Fruit fly (Drosophila melanogaster) whole organism, embryonic: Measurements from ENCODE around the gene Ctr9.

Experiments
- Awh ChIP-seq: fragments of 200-800 bp; sonication (Bioruptor generic); IDR thresholded peaks from 2 replicates; pipeline ENCODE4, ENCODE4 v1.3.6; 2022; ENCODE audit warnings: missing biosample characterization, missing genetic modification characterization
- B-H1 ChIP-seq: fragments of 200-800 bp; sonication (Bioruptor generic); IDR thresholded peaks from 3 replicates; pipeline ENCODE4 v1.3.6; 2022; ENCODE audit warnings: missing biosample characterization, missing genetic modification characterization
- BtbVII ChIP-seq: fragments of 200-800 bp; sonication (Bioruptor generic); optimal IDR thresholded peaks from 3 replicates; lab custom pipeline; 2017; ENCODE audit warnings: missing biosample characterization, mild to moderate bottlenecking, missing genetic modification characterization
- CG10209 ChIP-seq: fragments of 200-800 bp; sonication (Bioruptor generic); optimal IDR thresholded peaks from 3 replicates; lab custom pipeline; 2017; ENCODE audit warnings: missing biosample characterization, mild to moderate bottlenecking, missing genetic modification characterization, missing genetic modification reagents
- CG10431 ChIP-seq: fragments of 200-800 bp; sonication (Bioruptor generic); optimal IDR thresholded peaks from 3 replicates; lab custom pipeline; 2018; ENCODE audit warnings: missing biosample characterization, mild to moderate bottlenecking, missing genetic modification characterization
- CG10654 ChIP-seq: fragments of 200-800 bp; sonication (Bioruptor generic); optimal IDR thresholded peaks from 2 replicates; lab custom pipeline; 2016; ENCODE audit warnings: missing biosample characterization, missing genetic modification characterization
- CG11696 ChIP-seq: fragments of 200-800 bp; sonication (Bioruptor generic); IDR thresholded peaks from 2 replicates; pipeline ENCODE4 v1.3.6; 2022; ENCODE audit warnings: missing biosample characterization, missing genetic modification characterization
- CG13296 ChIP-seq: fragments of 200-800 bp; sonication (Bioruptor generic); optimal IDR thresholded peaks from 3 replicates; lab custom pipeline; 2018; ENCODE audit warnings: missing biosample characterization, mild to moderate bottlenecking, missing genetic modification characterization
- CG13775 ChIP-seq: fragments of 200-800 bp; sonication (Bioruptor generic); optimal IDR thresholded peaks from 3 replicates; lab custom pipeline; 2017; ENCODE audit warnings: missing biosample characterization, mild to moderate bottlenecking, missing genetic modification characterization
- CG13894 ChIP-seq: fragments of 200-800 bp; sonication (Bioruptor generic); optimal IDR thresholded peaks from 3 replicates; lab custom pipeline; 2018; ENCODE audit warnings: missing biosample characterization, mild to moderate bottlenecking, missing genetic modification characterization, moderate library complexity
- CG14965 ChIP-seq: fragments of 200-800 bp; sonication (Bioruptor generic); optimal IDR thresholded peaks from 2 replicates; lab custom pipeline; 2016; ENCODE audit warnings: missing biosample characterization, missing genetic modification characterization, borderline replicate concordance
- CG1529 ChIP-seq: fragments of 200-800 bp; sonication (Bioruptor generic); optimal IDR thresholded peaks from 3 replicates; lab custom pipeline; 2018; ENCODE audit warnings: missing biosample characterization, missing genetic modification characterization
- CG17359 ChIP-seq: fragments of 200-800 bp; sonication (Bioruptor generic); optimal IDR thresholded peaks from 3 replicates; lab custom pipeline; 2018; ENCODE audit warnings: missing biosample characterization, mild to moderate bottlenecking, missing genetic modification characterization, moderate library complexity
- CG17612 ChIP-seq: fragments of 200-800 bp; sonication (Bioruptor generic); IDR thresholded peaks from 2 replicates; pipeline ENCODE4 v1.3.6; 2022; ENCODE audit warnings: missing biosample characterization, missing genetic modification characterization
- CG1832 ChIP-seq: fragments of 200-800 bp; sonication (Bioruptor generic); optimal IDR thresholded peaks from 2 replicates; lab custom pipeline; 2017; ENCODE audit warnings: missing biosample characterization, mild to moderate bottlenecking, missing genetic modification characterization, inconsistent platforms
- CG2712 ChIP-seq: fragments of 200-800 bp; optimal IDR thresholded peaks from 3 replicates; lab custom pipeline; 2019; ENCODE audit warnings: missing biosample characterization, mild to moderate bottlenecking, missing genetic modification characterization, moderate library complexity
- CG34224 ChIP-seq: fragments of 200-800 bp; sonication (Bioruptor generic); IDR thresholded peaks from 3 replicates; pipeline ENCODE4 v1.3.6; 2022; ENCODE audit warnings: missing biosample characterization, missing genetic modification characterization; ENCODE audit not compliant: partially characterized antibody
- CG4282 ChIP-seq: fragments of 200-800 bp; sonication (Bioruptor generic); optimal IDR thresholded peaks from 2 replicates; lab custom pipeline; 2016; ENCODE audit warnings: missing biosample characterization, missing genetic modification characterization
- CG5245 ChIP-seq: fragments of 200-800 bp; sonication (Bioruptor generic); optimal IDR thresholded peaks from 3 replicates; lab custom pipeline; 2016; ENCODE audit warnings: missing biosample characterization, missing genetic modification characterization
- CG6791 ChIP-seq: fragments of 200-800 bp; sonication (Bioruptor generic); IDR thresholded peaks from 3 replicates; pipeline ENCODE4 v1.3.6; 2022; ENCODE audit warnings: missing biosample characterization, missing genetic modification characterization; ENCODE audit not compliant: partially characterized antibody
- CG6813 ChIP-seq: fragments of 200-800 bp; sonication (Bioruptor generic); optimal IDR thresholded peaks from 2 replicates; lab custom pipeline; 2017; ENCODE audit warnings: missing biosample characterization, missing genetic modification characterization, mild to moderate bottlenecking, moderate library complexity, missing genetic modification reagents
- CG7271 ChIP-seq: fragments of 200-800 bp; sonication (Bioruptor generic); optimal IDR thresholded peaks from 2 replicates; lab custom pipeline; 2018; ENCODE audit warnings: missing biosample characterization, mild to moderate bottlenecking, missing genetic modification characterization, moderate library complexity
- CG8388 ChIP-seq: fragments of 200-800 bp; sonication (Bioruptor generic); optimal IDR thresholded peaks from 2 replicates; lab custom pipeline; 2019; ENCODE audit warnings: missing biosample characterization, mild to moderate bottlenecking, missing genetic modification characterization, moderate library complexity
- CoRest ChIP-seq: fragments of 200-800 bp; sonication (Bioruptor generic); optimal IDR thresholded peaks from 3 replicates; lab custom pipeline; 2018; ENCODE audit warnings: missing biosample characterization, mild to moderate bottlenecking, missing genetic modification characterization, moderate library complexity
- D19A ChIP-seq: fragments of 200-800 bp; optimal IDR thresholded peaks from 3 replicates; lab custom pipeline; 2019; ENCODE audit warnings: missing biosample characterization, mild to moderate bottlenecking, missing genetic modification characterization, moderate library complexity
- Dad ChIP-seq: fragments of 200-800 bp; sonication (Bioruptor generic); optimal IDR thresholded peaks from 3 replicates; lab custom pipeline; 2016; ENCODE audit warnings: missing biosample characterization, missing genetic modification characterization
- E2f2 ChIP-seq: fragments of 200-800 bp; sonication (Bioruptor generic); IDR thresholded peaks from 2 replicates; pipeline ENCODE4 v1.3.6; 2022; ENCODE audit warnings: missing biosample characterization, missing genetic modification characterization
- HLH4C ChIP-seq: fragments of 200-800 bp; sonication (Bioruptor generic); IDR thresholded peaks from 3 replicates; pipeline ENCODE4 v1.3.6; 2022; ENCODE audit warnings: missing biosample characterization, missing genetic modification characterization; ENCODE audit not compliant: partially characterized antibody
- Max ChIP-seq: fragments of 200-800 bp; sonication (Bioruptor generic); optimal IDR thresholded peaks from 2 replicates; lab custom pipeline; 2016; ENCODE audit warnings: missing biosample characterization, mild to moderate bottlenecking, missing genetic modification characterization
- Rx ChIP-seq: fragments of 200-800 bp; sonication (Bioruptor generic); IDR thresholded peaks from 2 replicates; pipeline ENCODE4 v1.3.6; 2022; ENCODE audit warnings: missing biosample characterization, missing genetic modification characterization
- Scr ChIP-seq: fragments of 200-800 bp; sonication (Bioruptor generic); IDR thresholded peaks from 2 replicates; pipeline ENCODE4 v1.3.6; 2022; ENCODE audit warnings: missing biosample characterization, missing genetic modification characterization; ENCODE audit not compliant: partially characterized antibody
- Xbp1 ChIP-seq: fragments of 200-800 bp; sonication (Bioruptor generic); optimal IDR thresholded peaks from 3 replicates; lab custom pipeline; 2016; ENCODE audit warnings: missing biosample characterization, mild to moderate bottlenecking, missing genetic modification characterization
- Xrp1 ChIP-seq: fragments of 200-800 bp; sonication (Bioruptor generic); IDR thresholded peaks from 2 replicates; pipeline ENCODE4 v1.3.6; 2022; ENCODE audit warnings: missing biosample characterization, missing genetic modification characterization
- chinmo ChIP-seq: fragments of 200-800 bp; sonication (Bioruptor generic); IDR thresholded peaks from 4 replicates; pipeline ENCODE4 v1.3.6; 2022; ENCODE audit warnings: missing biosample characterization, missing genetic modification characterization; ENCODE audit not compliant: partially characterized antibody
- corto ChIP-seq: fragments of 200-800 bp; sonication (Bioruptor generic); optimal IDR thresholded peaks from 2 replicates; lab custom pipeline; 2016; ENCODE audit warnings: missing biosample characterization, mild to moderate bottlenecking, missing genetic modification characterization, moderate library complexity
- crp ChIP-seq, 2 experiments: fragments of 200-800 bp; sonication (Bioruptor generic); optimal IDR thresholded peaks; 2 replicates in 1 of 2; 3 replicates in 1 of 2; lab custom pipeline; 2017; ENCODE audit warnings: missing biosample characterization in 2 of 2, missing genetic modification characterization in 2 of 2, mild to moderate bottlenecking in 1 of 2, moderate library complexity in 1 of 2
- cwo ChIP-seq: fragments of 200-800 bp; sonication (Bioruptor generic); optimal IDR thresholded peaks from 3 replicates; lab custom pipeline; 2017; ENCODE audit warnings: missing biosample characterization, missing genetic modification characterization, mild to moderate bottlenecking, moderate library complexity, missing genetic modification reagents
- danr ChIP-seq: fragments of 200-800 bp; sonication (Bioruptor generic); IDR thresholded peaks from 2 replicates; pipeline ENCODE4 v1.3.6; 2022; ENCODE audit warnings: missing biosample characterization, missing genetic modification characterization
- exex ChIP-seq: fragments of 200-800 bp; sonication (Bioruptor generic); optimal IDR thresholded peaks from 4 replicates; lab custom pipeline; 2018; ENCODE audit warnings: missing biosample characterization, mild to moderate bottlenecking, missing genetic modification characterization, moderate library complexity
- fd102C ChIP-seq: fragments of 200-800 bp; sonication (Bioruptor generic); optimal IDR thresholded peaks from 2 replicates; lab custom pipeline; 2018; ENCODE audit warnings: missing biosample characterization, mild to moderate bottlenecking, missing genetic modification characterization, moderate library complexity
- gfzf ChIP-seq: fragments of 200-800 bp; sonication (Bioruptor generic); optimal IDR thresholded peaks from 2 replicates; lab custom pipeline; 2016; ENCODE audit warnings: missing biosample characterization, mild to moderate bottlenecking, missing genetic modification characterization, moderate library complexity
- gt ChIP-seq: fragments of 200-800 bp; sonication (Bioruptor generic); IDR thresholded peaks from 2 replicates; pipeline ENCODE4 v1.3.6; 2022; ENCODE audit warnings: missing biosample characterization, missing genetic modification characterization
- ham ChIP-seq: fragments of 200-800 bp; sonication (Bioruptor generic); IDR thresholded peaks from 2 replicates; pipeline ENCODE4 v1.3.6; 2022; ENCODE audit warnings: missing biosample characterization, missing genetic modification characterization
- lbe ChIP-seq: fragments of 200-800 bp; sonication (Bioruptor generic); optimal IDR thresholded peaks from 2 replicates; lab custom pipeline; 2016; ENCODE audit warnings: missing biosample characterization, mild to moderate bottlenecking, missing genetic modification characterization
- nerfin-1 ChIP-seq: fragments of 200-800 bp; sonication (Bioruptor generic); optimal IDR thresholded peaks from 3 replicates; lab custom pipeline; 2019; ENCODE audit warnings: missing biosample characterization, mild to moderate bottlenecking, missing genetic modification characterization, moderate library complexity
- p53 ChIP-seq: fragments of 200-800 bp; sonication (Bioruptor generic); optimal IDR thresholded peaks from 2 replicates; lab custom pipeline; 2016; ENCODE audit warnings: missing biosample characterization, missing genetic modification characterization
- pb ChIP-seq: fragments of 200-800 bp; sonication (Bioruptor generic); optimal IDR thresholded peaks from 3 replicates; lab custom pipeline; 2016; ENCODE audit warnings: missing biosample characterization, missing genetic modification characterization
- pho ChIP-seq: fragments of 200-800 bp; sonication (Bioruptor generic); optimal IDR thresholded peaks from 2 replicates; lab custom pipeline; 2016; ENCODE audit warnings: missing biosample characterization, missing genetic modification characterization
- pita ChIP-seq: fragments of 200-800 bp; sonication (Bioruptor generic); optimal IDR thresholded peaks from 2 replicates; lab custom pipeline; 2017; ENCODE audit warnings: missing biosample characterization, mild to moderate bottlenecking, missing genetic modification characterization
- ro ChIP-seq: fragments of 200-800 bp; sonication (Bioruptor generic); IDR thresholded peaks from 2 replicates; pipeline ENCODE4 v1.3.6; 2022; ENCODE audit warnings: missing biosample characterization, missing genetic modification characterization
- tll ChIP-seq, 2 experiments: fragments of 200-800 bp in 1 of 2; fragments of >200 bp in 1 of 2; sonication (Bioruptor generic) in 1 of 2; optimal IDR thresholded peaks; 2 replicates each; lab custom pipeline; 2017 to 2019; ENCODE audit warnings: missing biosample characterization in 2 of 2, missing genetic modification characterization in 2 of 2, mild to moderate bottlenecking in 1 of 2, moderate library complexity in 1 of 2

The Ctr9 gene

dm6 chr3L:1258547-1258946 lies 48.5 kb upstream of the Ctr9 start (continued):
- TF ChIP-seq exex (tag; lab: Kevin White, UChicago) (no peak), CG2712 (tag; lab: Kevin White, UChicago) (no peak), nerfin-1 (tag; lab: Kevin White, UChicago) (no peak), CG6813 (GFP tag; lab: Kevin White, UChicago) (no peak), CG10209 (GFP tag; lab: Kevin White, UChicago) (no peak), CG10654 (GFP tag; lab: Kevin White, UChicago) (no peak), Awh (GFP tag; lab: Robert Waterston, UW) (no peak), BtbVII (no peak), Max (GFP tag; lab: Kevin White, UChicago) (no peak), CG1832 (GFP tag; lab: Kevin White, UChicago) (no peak), gt (GFP tag; lab: Robert Waterston, UW) (no peak), chinmo (GFP tag; lab: Robert Waterston, UW) (no peak), pita (GFP tag; lab: Kevin White, UChicago) (no peak), B-H1 (GFP tag; lab: Robert Waterston, UW) (no peak), Xbp1 (GFP tag; lab: Kevin White, UChicago) (no peak), CG11696 (GFP tag; lab: Robert Waterston, UW) (no peak), CG13296 (GFP tag; lab: Kevin White, UChicago) (peak; percentile 37), CG13894 (tag; lab: Kevin White, UChicago) (no peak), HLH4C (GFP tag; lab: Robert Waterston, UW) (no peak), CG13775 (no peak), E2f2 (GFP tag; lab: Robert Waterston, UW) (no peak), CG7271 (tag; lab: Kevin White, UChicago) (no peak), corto (GFP tag; lab: Kevin White, UChicago) (no peak), CoRest (peak; percentile 40), crp (GFP tag; optimal IDR thresholded peaks at IDR 0.05; lab: Kevin White, UChicago) (no peak), tll (GFP tag; optimal IDR thresholded peaks at IDR 0.05; lab: Kevin White, UChicago) (no peak), CG14965 (no peak), D19A (tag; lab: Kevin White, UChicago) (no peak), Xrp1 (no peak), Dad (GFP tag; lab: Kevin White, UChicago) (no peak), Scr (GFP tag; lab: Robert Waterston, UW) (no peak), CG10431 (GFP tag; lab: Kevin White, UChicago) (no peak), ro (no peak), pb (GFP tag; lab: Kevin White, UChicago) (no peak), p53 (GFP tag; lab: Kevin White, UChicago) (no peak), CG17612 (GFP tag; lab: Robert Waterston, UW) (no peak), Rx (GFP tag; lab: Robert Waterston, UW) (no peak), CG5245 (GFP tag; lab: Kevin White, UChicago) (no peak), danr (GFP tag; lab: Robert Waterston, UW) (no peak), CG1529 (GFP tag; lab: Kevin White, UChicago) (no peak), pho (GFP tag; lab: Kevin White, UChicago) (no peak), fd102C (GFP tag; lab: Kevin White, UChicago) (no peak), ham (GFP tag; lab: Robert Waterston, UW) (no peak), CG6791 (no peak), cwo (GFP tag; lab: Kevin White, UChicago) (peak; percentile 61), CG34224 (no peak), lbe (GFP tag; lab: Kevin White, UChicago) (no peak), gfzf (GFP tag; lab: Kevin White, UChicago) (no peak), CG4282 (no peak), CG17359 (no peak), CG8388 (no peak)
